Worm (Caenorhabditis elegans) whole organism, L4/young adult: Measurements from ENCODE around the gene cbp-2.

ENCODE experiments used
- dao-5 ChIP-seq: sonication (generic microtip); optimal IDR thresholded peaks from 2 replicates; lab custom pipeline; 2016; ENCODE audit warnings: missing genotype, missing genetic modification characterization, moderate library complexity, missing compliant biosample characterization
- him-1 ChIP-seq: sonication (generic microtip); optimal IDR thresholded peaks from 2 replicates; lab custom pipeline; 2016; ENCODE audit warnings: missing genotype, missing genetic modification reagents, missing genetic modification characterization, missing compliant biosample characterization

DNA sequence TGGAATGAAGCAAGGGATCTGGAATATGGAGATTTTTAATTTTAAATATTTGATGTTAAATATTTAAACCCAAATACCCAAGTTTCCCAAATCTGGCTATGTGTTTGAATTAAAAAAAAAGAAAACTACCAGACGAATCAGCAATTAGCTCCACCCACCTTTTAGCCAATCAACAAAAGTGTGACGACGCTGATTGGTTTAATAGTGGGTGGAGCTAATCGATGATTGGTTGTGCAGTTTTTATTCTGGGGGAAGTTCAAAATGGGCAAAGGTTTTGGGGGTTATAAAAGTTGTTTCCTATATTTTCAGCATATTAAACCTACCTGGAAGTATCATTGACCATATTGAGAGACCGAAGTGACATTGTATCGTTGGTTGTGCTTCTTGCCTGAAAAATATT, 48.5 kb upstream of the cbp-2 start:
- no peak for TF ChIP-seq dao-5 (tag; lab: Kevin White, UChicago)
- no peak for TF ChIP-seq him-1 (tag; lab: Kevin White, UChicago)
